Fruit fly (Drosophila melanogaster) whole organism, prepupa: ENCODE results near the gene CG11378.

Experiments used
- CG10669 ChIP-seq: fragments of 200-800 bp; sonication (Bioruptor generic); optimal IDR thresholded peaks from 3 replicates; lab custom pipeline; 2018; ENCODE audit warnings: missing biosample characterization, mild to moderate bottlenecking, missing genetic modification characterization, moderate library complexity
- CG11294 ChIP-seq: fragments of 200-800 bp; sonication (Bioruptor generic); IDR thresholded peaks from 2 replicates; pipeline ENCODE4 v1.3.6; 2022; ENCODE audit warnings: missing biosample characterization, missing genetic modification characterization
- CG11902 ChIP-seq: fragments of 200-800 bp; sonication (Bioruptor generic); optimal IDR thresholded peaks from 3 replicates; lab custom pipeline; 2016; ENCODE audit warnings: missing biosample characterization, missing genetic modification characterization
- CG15336 ChIP-seq: fragments of 200-800 bp; sonication (Bioruptor generic); IDR thresholded peaks from 2 replicates; pipeline ENCODE4 v1.3.6; 2022; ENCODE audit warnings: missing biosample characterization, missing genetic modification characterization
- CG16779 ChIP-seq: fragments of 200-800 bp; sonication (Bioruptor generic); optimal IDR thresholded peaks from 3 replicates; lab custom pipeline; 2017; ENCODE audit warnings: missing biosample characterization, mild to moderate bottlenecking, missing genetic modification characterization
- CG3032 ChIP-seq: fragments of 200-800 bp; optimal IDR thresholded peaks from 2 replicates; lab custom pipeline; 2019; ENCODE audit warnings: missing biosample characterization, mild to moderate bottlenecking, missing genetic modification characterization, moderate library complexity
- CG34406 ChIP-seq: fragments of 200-800 bp; sonication (Bioruptor generic); optimal IDR thresholded peaks from 3 replicates; lab custom pipeline; 2016; ENCODE audit warnings: missing biosample characterization, missing genetic modification characterization
- CG3919 ChIP-seq: fragments of 200-800 bp; sonication (Bioruptor generic); optimal IDR thresholded peaks from 3 replicates; lab custom pipeline; 2016; ENCODE audit warnings: missing biosample characterization, missing genetic modification characterization
- CG4318 ChIP-seq: fragments of 200-800 bp; sonication (Bioruptor generic); optimal IDR thresholded peaks from 3 replicates; lab custom pipeline; 2017; ENCODE audit warnings: missing biosample characterization, mild to moderate bottlenecking, missing genetic modification characterization
- CG6163 ChIP-seq: fragments of 200-800 bp; sonication (Bioruptor generic); IDR thresholded peaks from 3 replicates; pipeline ENCODE4 v1.3.6; 2022; ENCODE audit warnings: missing biosample characterization, missing genetic modification characterization
- CG6276 ChIP-seq: fragments of 200-800 bp; sonication (Bioruptor generic); optimal IDR thresholded peaks from 2 replicates; lab custom pipeline; 2017; ENCODE audit warnings: missing biosample characterization, mild to moderate bottlenecking, missing genetic modification characterization
- CG6792 ChIP-seq: fragments of 200-800 bp; sonication (Bioruptor generic); optimal IDR thresholded peaks from 3 replicates; lab custom pipeline; 2016; ENCODE audit warnings: missing biosample characterization, missing genetic modification characterization
- CG8119 ChIP-seq: fragments of 200-800 bp; sonication (Bioruptor generic); IDR thresholded peaks from 3 replicates; pipeline ENCODE4 v1.3.6; 2022; ENCODE audit warnings: missing biosample characterization, missing genetic modification characterization
- CG8632 ChIP-seq: fragments of 200-800 bp; sonication (Bioruptor generic); optimal IDR thresholded peaks from 3 replicates; lab custom pipeline; 2016; ENCODE audit warnings: missing biosample characterization, missing genetic modification characterization
- Eip75B ChIP-seq: fragments of 200-800 bp; sonication (Bioruptor generic); optimal IDR thresholded peaks from 3 replicates; lab custom pipeline; 2016; ENCODE audit warnings: missing biosample characterization, missing genetic modification characterization
- Eip78C ChIP-seq: fragments of 200-800 bp; sonication (Bioruptor generic); peaks from one replicate; lab custom pipeline; 2016; ENCODE audit warnings: missing biosample characterization, missing genetic modification characterization
- Eip93F ChIP-seq: fragments of 200-800 bp; sonication (Bioruptor generic); optimal IDR thresholded peaks from 2 replicates; lab custom pipeline; 2016; ENCODE audit warnings: missing biosample characterization, mild to moderate bottlenecking, missing genetic modification characterization
- Ets21C ChIP-seq: fragments of 200-800 bp; sonication (Bioruptor generic); optimal IDR thresholded peaks from 3 replicates; lab custom pipeline; 2016; ENCODE audit warnings: missing biosample characterization, missing genetic modification characterization
- Gug ChIP-seq: fragments of 200-800 bp; sonication (Bioruptor generic); IDR thresholded peaks from 2 replicates; pipeline ENCODE4 v1.3.6; 2022; ENCODE audit warnings: missing biosample characterization, missing genetic modification characterization
- Hr38 ChIP-seq: sonication (Bioruptor generic); optimal IDR thresholded peaks from 2 replicates; lab custom pipeline; 2016; ENCODE audit warnings: missing biosample characterization, missing genetic modification characterization
- Hr39 ChIP-seq: fragments of 200-800 bp; sonication (Bioruptor generic); optimal IDR thresholded peaks from 2 replicates; lab custom pipeline; 2016; ENCODE audit warnings: missing biosample characterization, missing genetic modification characterization
- Hr4 ChIP-seq: fragments of 200-800 bp; sonication (Bioruptor generic); optimal IDR thresholded peaks from 3 replicates; lab custom pipeline; 2016; ENCODE audit warnings: missing biosample characterization, missing genetic modification characterization
- Lpt ChIP-seq: fragments of 200-800 bp; sonication (Bioruptor generic); optimal IDR thresholded peaks from 3 replicates; lab custom pipeline; 2016; ENCODE audit warnings: missing biosample characterization, missing genetic modification characterization
- OdsH ChIP-seq: fragments of 200-800 bp; sonication (Bioruptor generic); optimal IDR thresholded peaks from 3 replicates; lab custom pipeline; 2016; ENCODE audit warnings: missing biosample characterization, missing genetic modification characterization
- Smox ChIP-seq: fragments of 200-800 bp; sonication (Bioruptor generic); optimal IDR thresholded peaks from 3 replicates; lab custom pipeline; 2016; ENCODE audit warnings: missing biosample characterization, missing genetic modification characterization
- Sox102F ChIP-seq: fragments of 200-800 bp; sonication (Bioruptor generic); optimal IDR thresholded peaks from 2 replicates; lab custom pipeline; 2016; ENCODE audit warnings: missing biosample characterization, mild to moderate bottlenecking, missing genetic modification characterization
- achi ChIP-seq: fragments of 200-800 bp; sonication (Bioruptor generic); optimal IDR thresholded peaks from 3 replicates; lab custom pipeline; 2016; ENCODE audit warnings: missing biosample characterization, missing genetic modification characterization
- dac ChIP-seq: fragments of 200-800 bp; sonication (Bioruptor generic); optimal IDR thresholded peaks from 2 replicates; lab custom pipeline; 2017; ENCODE audit warnings: missing biosample characterization, mild to moderate bottlenecking, missing genetic modification characterization
- dsx ChIP-seq: fragments of 200-800 bp; optimal IDR thresholded peaks from 3 replicates; lab custom pipeline; 2019; ENCODE audit warnings: missing biosample characterization, mild to moderate bottlenecking, missing genetic modification characterization, moderate library complexity; ENCODE audit not compliant: poor library complexity, severe bottlenecking
- eg ChIP-seq: fragments of 200-800 bp; sonication (Bioruptor generic); IDR thresholded peaks from 3 replicates; pipeline ENCODE4 v1.3.6; 2022; ENCODE audit warnings: missing biosample characterization, missing genetic modification characterization
- esn ChIP-seq: fragments of 200-800 bp; sonication (Bioruptor generic); optimal IDR thresholded peaks from 2 replicates; lab custom pipeline; 2016; ENCODE audit warnings: missing biosample characterization, mild to moderate bottlenecking, missing genetic modification characterization, moderate library complexity
- fd59A ChIP-seq: fragments of 200-800 bp; sonication (Bioruptor generic); optimal IDR thresholded peaks from 2 replicates; lab custom pipeline; 2017; ENCODE audit warnings: missing biosample characterization, mild to moderate bottlenecking, missing genetic modification characterization, missing genetic modification reagents
- fkh ChIP-seq: fragments of 200-800 bp; sonication (Bioruptor generic); optimal IDR thresholded peaks from 3 replicates; lab custom pipeline; 2017; ENCODE audit warnings: missing biosample characterization, mild to moderate bottlenecking, missing genetic modification characterization, moderate library complexity
- lz ChIP-seq: fragments of 200-800 bp; sonication (Bioruptor generic); optimal IDR thresholded peaks from 3 replicates; lab custom pipeline; 2016; ENCODE audit warnings: missing biosample characterization, missing genetic modification characterization
- salr ChIP-seq, 2 experiments: fragments of 200-800 bp; sonication (Bioruptor generic); optimal IDR thresholded peaks; 3 replicates each; lab custom pipeline; 2016 to 2018; ENCODE audit warnings: missing biosample characterization in 2 of 2, missing genetic modification characterization in 2 of 2, mild to moderate bottlenecking in 1 of 2
- ss ChIP-seq, 2 experiments: fragments of 200-800 bp; sonication (Bioruptor generic); optimal IDR thresholded peaks; 2 replicates in 1 of 2; 3 replicates in 1 of 2; lab custom pipeline; 2017 to 2018; ENCODE audit warnings: mild to moderate bottlenecking in 2 of 2, missing biosample characterization in 2 of 2, missing genetic modification characterization in 2 of 2, moderate library complexity in 1 of 2

CG11378 gene

dm6 chrX:1129575-1130281 is 40.9 kb upstream of the CG11378 start (continued):
- TF ChIP-seq Eip75B (GFP tag; lab: Kevin White, UChicago) (peak; percentile 88), Eip78C (GFP tag; lab: Kevin White, UChicago) (no peak), CG11294 (GFP tag; lab: Robert Waterston, UW) (peak; percentile 77), Eip93F (peak; percentile 55), CG34406 (peak; percentile 85), lz (peak; percentile 90), Hr4 (GFP tag; lab: Kevin White, UChicago) (peak; percentile 79), CG4318 (GFP tag; lab: Kevin White, UChicago) (peak; percentile 69), CG8632 (GFP tag; lab: Kevin White, UChicago) (peak; percentile 85), esn (GFP tag; lab: Kevin White, UChicago) (peak; percentile 91), Hr38 (no peak), Hr39 (GFP tag; lab: Kevin White, UChicago) (peak; percentile 92), OdsH (GFP tag; lab: Kevin White, UChicago) (peak; percentile 90)

dm6 chrX:1134053-1135005 is 36.3 kb upstream of the CG11378 start, which contains the start of gene CG3655:
Gene CG3655 (minus strand): TSS chrX:1134896.
- TF ChIP-seq ss (GFP tag; optimal IDR thresholded peaks at IDR 0.05; lab: Kevin White, UChicago) (peak in 1 of 2 experiments; percentile 9), CG8119 (GFP tag; lab: Robert Waterston, UW) (no peak), fkh (no peak), dac (GFP tag; lab: Kevin White, UChicago) (no peak), CG16779 (no peak), CG6792 (GFP tag; lab: Kevin White, UChicago) (no peak), CG3919 (no peak), CG11294 (GFP tag; lab: Robert Waterston, UW) (no peak), Sox102F (GFP tag; lab: Kevin White, UChicago) (peak; percentile 14), Hr38 (no peak), CG11902 (GFP tag; lab: Kevin White, UChicago) (no peak), CG8632 (GFP tag; lab: Kevin White, UChicago) (no peak), Hr39 (GFP tag; lab: Kevin White, UChicago) (peak; percentile 1), OdsH (GFP tag; lab: Kevin White, UChicago) (no peak), CG10669 (GFP tag; lab: Kevin White, UChicago) (no peak), Lpt (GFP tag; lab: Kevin White, UChicago) (no peak), achi (GFP tag; lab: Kevin White, UChicago) (no peak), Eip75B (GFP tag; lab: Kevin White, UChicago) (no peak), Gug (GFP tag; lab: Robert Waterston, UW) (no peak), eg (GFP tag; lab: Robert Waterston, UW) (no peak), Smox (GFP tag; lab: Kevin White, UChicago) (no peak), CG15336 (no peak), fd59A (no peak), dsx (GFP tag; lab: Kevin White, UChicago) (no peak), salr (GFP tag; optimal IDR thresholded peaks at IDR 0.05; lab: Kevin White, UChicago) (no peak), CG3032 (tag; lab: Kevin White, UChicago) (no peak), Ets21C (no peak), CG6276 (no peak), CG6163 (GFP tag; lab: Robert Waterston, UW) (peak; percentile 50; the same call in 1 of the 3 replicates), Eip78C (GFP tag; lab: Kevin White, UChicago) (peak; percentile 79), CG4318 (GFP tag; lab: Kevin White, UChicago) (no peak)
